Worm (Caenorhabditis elegans) whole organism, L3 larva: Measurements from ENCODE around the gene klp-11.
"Not testable (repeated sequence)": the region's sequence is repeated elsewhere in the genome, so short reads cannot be mapped to it uniquely, and the experiment has no call there.

ENCODE experiments used
- R02D3.7 ChIP-seq: fragments of 150-350 bp; optimal IDR thresholded peaks from 2 replicates; lab custom pipeline; 2014; ENCODE audit warnings: missing biosample characterization, missing genetic modification characterization
- ZK546.5 ChIP-seq: sonication (generic microtip); optimal IDR thresholded peaks from 2 replicates; lab custom pipeline; 2017; ENCODE audit warnings: missing biosample characterization, missing genetic modification characterization
- aly-2 ChIP-seq: fragments of 150-350 bp; optimal IDR thresholded peaks from 2 replicates; lab custom pipeline; 2014; ENCODE audit warnings: missing biosample characterization, missing genetic modification characterization
- ama-1 ChIP-seq: fragments of 150-350 bp; optimal IDR thresholded peaks from 2 replicates; lab custom pipeline; 2018
- ceh-16 ChIP-seq: sonication (generic microtip); optimal IDR thresholded peaks from 2 replicates; lab custom pipeline; 2017; ENCODE audit warnings: missing biosample characterization, missing genetic modification characterization
- ceh-28 ChIP-seq: fragments of 150-350 bp; optimal IDR thresholded peaks from 2 replicates; lab custom pipeline; 2014; ENCODE audit warnings: missing biosample characterization, missing genetic modification reagents, missing genetic modification characterization
- ceh-82 ChIP-seq: fragments of 150-350 bp; optimal IDR thresholded peaks from 2 replicates; lab custom pipeline; 2014; ENCODE audit warnings: missing biosample characterization, missing genetic modification characterization
- daf-12 ChIP-seq: fragments of 150-350 bp; optimal IDR thresholded peaks from 2 replicates; lab custom pipeline; 2014; ENCODE audit warnings: missing biosample characterization, missing genetic modification reagents, missing genetic modification characterization
- egl-27 ChIP-seq: sonication (generic microtip); optimal IDR thresholded peaks from 4 replicates; lab custom pipeline; 2017; ENCODE audit warnings: missing biosample characterization, missing genetic modification reagents, missing genetic modification characterization
- elt-2 ChIP-seq: sonication (generic microtip); optimal IDR thresholded peaks from 2 replicates; lab custom pipeline; 2016; ENCODE audit warnings: missing genetic modification reagents, mild to moderate bottlenecking, missing genetic modification characterization, missing compliant biosample characterization
- elt-3 ChIP-seq, 3 experiments: fragments of 150-350 bp in 1 of 3; sonication (generic microtip) in 2 of 3; optimal IDR thresholded peaks; 2 replicates in 2 of 3; 4 replicates in 1 of 3; lab custom pipeline; 2014 to 2017; ENCODE audit warnings: missing biosample characterization in 3 of 3, missing genetic modification characterization in 3 of 3
- eor-1 ChIP-seq, 2 experiments: fragments of 150-350 bp; optimal IDR thresholded peaks; 2 replicates each; lab custom pipeline; 2014 to 2018; ENCODE audit warnings: missing biosample characterization in 2 of 2, missing genetic modification characterization in 2 of 2
- fkh-10 ChIP-seq: sonication (generic microtip); optimal IDR thresholded peaks from 2 replicates; lab custom pipeline; 2017; ENCODE audit warnings: missing biosample characterization, missing genetic modification reagents, missing genetic modification characterization
- fkh-2 ChIP-seq: fragments of 150-350 bp; optimal IDR thresholded peaks from 2 replicates; lab custom pipeline; 2014; ENCODE audit warnings: missing biosample characterization, missing genetic modification reagents, missing genetic modification characterization
- fos-1 ChIP-seq: fragments of 150-350 bp; optimal IDR thresholded peaks from 2 replicates; lab custom pipeline; 2014; ENCODE audit warnings: missing biosample characterization, missing genetic modification characterization
- hmg-11 ChIP-seq: sonication (generic microtip); optimal IDR thresholded peaks from 2 replicates; lab custom pipeline; 2016; ENCODE audit warnings: missing genetic modification characterization, missing compliant biosample characterization
- jun-1 ChIP-seq: fragments of 150-350 bp; optimal IDR thresholded peaks from 2 replicates; lab custom pipeline; 2014; ENCODE audit warnings: missing biosample characterization, missing genetic modification reagents, missing genetic modification characterization
- lin-39 ChIP-seq: fragments of 150-350 bp; optimal IDR thresholded peaks from 2 replicates; lab custom pipeline; 2018; ENCODE audit warnings: missing biosample characterization, missing genetic modification reagents, missing genetic modification characterization
- lsy-12 ChIP-seq: sonication (generic microtip); optimal IDR thresholded peaks from 2 replicates; lab custom pipeline; 2016; ENCODE audit warnings: mild to moderate bottlenecking, missing genetic modification characterization, missing compliant biosample characterization
- mml-1 ChIP-seq: fragments of 150-350 bp; sonication (generic microtip); optimal IDR thresholded peaks from 3 replicates; lab custom pipeline; 2014; ENCODE audit warnings: missing biosample characterization, missing genetic modification characterization
- nfya-1 ChIP-seq: sonication (generic microtip); optimal IDR thresholded peaks from 2 replicates; lab custom pipeline; 2017; ENCODE audit warnings: missing genetic modification characterization, mild to moderate bottlenecking, missing compliant biosample characterization, antibody characterized with exemption, moderate library complexity; ENCODE audit not compliant: insufficient read depth
- nhr-11 ChIP-seq: fragments of 150-350 bp; optimal IDR thresholded peaks from 2 replicates; lab custom pipeline; 2014; ENCODE audit warnings: missing biosample characterization, missing genetic modification characterization
- nhr-12 ChIP-seq: fragments of 150-350 bp; optimal IDR thresholded peaks from 2 replicates; lab custom pipeline; 2014; ENCODE audit warnings: missing biosample characterization, missing genetic modification characterization
- nhr-237 ChIP-seq: fragments of 150-350 bp; optimal IDR thresholded peaks from 2 replicates; lab custom pipeline; 2014; ENCODE audit warnings: missing biosample characterization, missing genetic modification characterization
- nhr-28 ChIP-seq: fragments of 150-350 bp; optimal IDR thresholded peaks from 2 replicates; lab custom pipeline; 2014; ENCODE audit warnings: missing biosample characterization, missing genetic modification characterization
- nhr-43 ChIP-seq: sonication (generic microtip); optimal IDR thresholded peaks from 2 replicates; lab custom pipeline; 2016; ENCODE audit warnings: mild to moderate bottlenecking, missing genetic modification characterization, missing compliant biosample characterization; ENCODE audit not compliant: poor library complexity, severe bottlenecking
- pha-4 ChIP-seq: fragments of 150-350 bp; optimal IDR thresholded peaks from 2 replicates; lab custom pipeline; 2014; ENCODE audit warnings: missing biosample characterization, missing genetic modification reagents, missing genetic modification characterization
- pqm-1 ChIP-seq: fragments of 150-350 bp; optimal IDR thresholded peaks from 2 replicates; lab custom pipeline; 2017; ENCODE audit warnings: missing biosample characterization, missing genetic modification characterization, inconsistent platforms
- sea-2 ChIP-seq: fragments of 150-350 bp; sonication (generic microtip); optimal IDR thresholded peaks from 4 replicates; lab custom pipeline; 2014; ENCODE audit warnings: missing biosample characterization, missing genetic modification reagents, missing genetic modification characterization
- skn-1 ChIP-seq: fragments of 150-350 bp; optimal IDR thresholded peaks from 2 replicates; lab custom pipeline; 2014; ENCODE audit warnings: missing biosample characterization, missing genetic modification characterization
- tbx-2 ChIP-seq: sonication (generic microtip); optimal IDR thresholded peaks from 2 replicates; lab custom pipeline; 2016; ENCODE audit warnings: mild to moderate bottlenecking, missing genetic modification characterization, missing compliant biosample characterization
- unc-62 ChIP-seq: fragments of 150-350 bp; sonication (generic microtip); optimal IDR thresholded peaks from 4 replicates; lab custom pipeline; 2014; ENCODE audit warnings: missing biosample characterization, missing genetic modification reagents, missing genetic modification characterization
- zag-1 ChIP-seq: fragments of 150-350 bp; optimal IDR thresholded peaks from 2 replicates; lab custom pipeline; 2014; ENCODE audit warnings: missing biosample characterization, missing genetic modification characterization
- ztf-11 ChIP-seq: fragments of 150-350 bp; optimal IDR thresholded peaks from 2 replicates; lab custom pipeline; 2014; ENCODE audit warnings: missing biosample characterization, missing genetic modification characterization
- ztf-4 ChIP-seq: fragments of 150-350 bp; optimal IDR thresholded peaks from 2 replicates; lab custom pipeline; 2014; ENCODE audit warnings: missing biosample characterization, missing genetic modification characterization

klp-11 gene

ce11 chrIV:8724907-8725306 lies 37.0 kb downstream of the klp-11 start:
- TF ChIP-seq nhr-12 = no peak
- TF ChIP-seq ceh-16 (tag; lab: Kevin White, UChicago) = no peak
- TF ChIP-seq ama-1 = no peak
- TF ChIP-seq, all 47 proteins: peak for 0

ce11 chrIV:8723720-8724119 lies 38.1 kb downstream of the klp-11 start, which contains the start of gene F21D5.9:
Gene F21D5.9, plus strand, starts transcription at chrIV:8724020.
- TF ChIP-seq tbx-2 (tag; lab: Kevin White, UChicago) (no peak), jun-1 (no peak), ceh-16 (tag; lab: Kevin White, UChicago) (no peak), mml-1 (tag; lab: Kevin White, UChicago) (no peak), ztf-4 (tag; lab: Kevin White, UChicago) (no peak), R02D3.7 (tag; lab: Kevin White, UChicago) (no peak), ztf-11 (tag; lab: Kevin White, UChicago) (no peak), daf-12 (tag; lab: Kevin White, UChicago) (no peak), fkh-2 (tag; lab: Kevin White, UChicago) (no peak), nhr-43 (no peak), ceh-28 (tag; lab: Kevin White, UChicago) (no peak), pha-4 (tag; lab: Kevin White, UChicago) (no peak), nhr-12 (no peak), aly-2 (no peak), ceh-82 (no peak), nfya-1 (no peak), elt-3 (tag; optimal IDR thresholded peaks at IDR 0.05; lab: Kevin White, UChicago) (no peak)

- TF ChIP-seq fkh-2 (tag; lab: Kevin White, UChicago) (no peak), nhr-11 (tag; lab: Kevin White, UChicago) (no peak), zag-1 (tag; lab: Kevin White, UChicago) (no peak), fkh-10 (GFP tag; lab: Kevin White, UChicago) (no peak), nhr-237 (tag; lab: Kevin White, UChicago) (no peak), nhr-43 (no peak), skn-1 (tag; lab: Kevin White, UChicago) (no peak), ztf-11 (tag; lab: Kevin White, UChicago) (no peak), nhr-28 (tag; lab: Kevin White, UChicago) (no peak), ZK546.5 (tag; lab: Kevin White, UChicago) (no peak), fos-1 (tag; lab: Kevin White, UChicago) (no peak), mml-1 (tag; lab: Kevin White, UChicago) (no peak), eor-1 (tag; optimal IDR thresholded peaks at IDR 0.05; lab: Kevin White, UChicago) (no peak), sea-2 (GFP tag; lab: Kevin White, UChicago) (no peak), lin-39 (tag; lab: Kevin White, UChicago) (no peak)
Observed at ce11 chrIV:8722801-8723200, 39.1 kb downstream of the klp-11 start.

- TF ChIP-seq pqm-1 (tag; lab: Kevin White, UChicago) (no peak), sea-2 (GFP tag; lab: Kevin White, UChicago) (no peak), fkh-2 (tag; lab: Kevin White, UChicago) (no peak), hmg-11 (no peak), daf-12 (tag; lab: Kevin White, UChicago) (no peak)
Observed at ce11 chrIV:8718153-8718552, 43.7 kb downstream of the klp-11 start, which contains the start of gene H23L24.1. Gene H23L24.1, plus strand, starts transcription at chrIV:8718453.

ce11 chrIV:8715032-8715431 lies 46.8 kb downstream of the klp-11 start, which contains the start of the genes parg-2 and ipla-5:
Gene parg-2, minus strand, starts transcription at chrIV:8715132.
Gene ipla-5, plus strand, starts transcription at chrIV:8715247.
- not testable (repeated sequence) for TF ChIP-seq skn-1, nhr-237, lsy-12 (tag; lab: Kevin White, UChicago)
- TF ChIP-seq, all 47 proteins: peak for 0; not testable (repeated sequence) for 47

ce11 chrIV:8708046-8708445 lies 53.8 kb downstream of the klp-11 start:
- TF ChIP-seq nhr-12 (no peak), elt-2 (no peak), daf-12 (tag; lab: Kevin White, UChicago) (no peak), nhr-11 (tag; lab: Kevin White, UChicago) (no peak), R02D3.7 (tag; lab: Kevin White, UChicago) (no peak), elt-3 (tag; optimal IDR thresholded peaks at IDR 0.05; lab: Kevin White, UChicago) (no peak), ceh-28 (tag; lab: Kevin White, UChicago) (no peak), nfya-1 (no peak), egl-27 (tag; lab: Kevin White, UChicago) (no peak), pqm-1 (tag; lab: Kevin White, UChicago) (no peak), lin-39 (tag; lab: Kevin White, UChicago) (no peak), unc-62 (GFP tag; lab: Kevin White, UChicago) (no peak), ZK546.5 (tag; lab: Kevin White, UChicago) (no peak), nhr-43 (no peak), jun-1 (no peak), nhr-237 (tag; lab: Kevin White, UChicago) (no peak)
